Fruit fly (Drosophila melanogaster) S2 (cell line): ENCODE data around the gene aurB.

ENCODE experiments used
- CG8478 ChIP-seq: fragments of >200 bp; optimal IDR thresholded peaks from 2 replicates; lab custom pipeline; 2018
- CTCF ChIP-seq, 2 experiments: fragments of >200 bp; optimal IDR thresholded peaks; 2 replicates each; lab custom pipeline; 2018

The aurB gene

DNA sequence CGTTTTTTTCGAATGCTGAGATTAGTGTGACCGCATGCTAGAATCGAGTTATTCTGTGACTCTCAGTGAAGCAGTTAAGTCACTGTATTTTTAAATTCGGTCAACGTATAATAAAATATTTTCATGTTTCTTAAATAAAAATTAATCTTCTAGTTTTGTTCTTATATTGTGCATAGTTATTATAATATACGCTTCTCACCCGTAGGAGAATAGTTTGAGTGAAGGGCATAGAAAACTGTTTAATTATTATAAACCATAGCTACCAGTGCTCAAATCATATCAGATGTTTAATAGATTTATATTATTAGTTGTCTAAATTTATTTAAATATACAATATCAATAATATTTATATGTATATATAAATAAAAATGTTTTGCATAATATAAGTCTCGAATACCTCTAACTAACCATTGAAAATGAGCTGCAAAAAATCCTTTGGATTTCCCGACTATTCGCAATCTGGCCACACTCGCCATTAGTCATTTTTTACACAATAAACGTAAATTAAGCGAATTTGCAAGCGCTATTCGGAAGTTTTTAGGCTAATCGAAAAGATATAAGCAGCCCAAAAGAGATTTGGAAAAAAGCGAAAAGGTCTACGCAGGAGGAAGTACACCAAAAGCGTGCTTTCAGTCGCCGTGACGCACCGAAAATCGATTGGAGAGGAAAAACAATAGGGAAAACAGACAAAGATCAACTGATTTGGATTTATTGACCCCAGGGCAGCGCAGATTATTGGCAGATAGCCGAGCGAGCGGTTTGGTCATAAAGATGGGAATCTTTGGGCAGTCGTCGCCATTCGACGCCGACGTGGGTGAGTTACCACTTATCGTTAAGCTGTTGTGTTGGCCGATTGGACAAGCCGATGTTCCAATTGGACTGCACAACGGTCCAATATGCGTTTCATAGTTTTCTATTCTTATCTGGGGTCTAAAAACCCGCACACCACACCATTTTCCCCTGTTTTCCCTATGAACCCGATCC, at the start of gene aurB, which contains the start of gene Stam:
TSS of gene aurB (minus strand) at position 31 of the 984 bp plus-strand sequence.
TSS of gene Stam (plus strand) at position 473 of the 984 bp plus-strand sequence.
- TF ChIP-seq CTCF (optimal IDR thresholded peaks at IDR 0.05; lab: Kevin White, UChicago) (no peak), CG8478 (lab: Kevin White, UChicago) (no peak)

dm6 chr2L:10901685-10902084, 43.8 kb upstream of the aurB start, which contains the start of gene CG14070:
CG14070 (minus strand) TSS chr2L:10901785.
- no peak for TF ChIP-seq CG8478 (lab: Kevin White, UChicago)
- no peak for TF ChIP-seq CTCF (optimal IDR thresholded peaks at IDR 0.05; lab: Kevin White, UChicago)

- no peak for TF ChIP-seq CG8478 (lab: Kevin White, UChicago)
- TF ChIP-seq CTCF (optimal IDR thresholded peaks at IDR 0.05; lab: Kevin White, UChicago) = no peak
These were observed 30.9 kb upstream of the aurB start, which contains the start of gene CG14071 for dm6 chr2L:10888827-10889226. CG14071 (minus strand) TSS chr2L:10888927.

- no peak for TF ChIP-seq CTCF (optimal IDR thresholded peaks at IDR 0.05; lab: Kevin White, UChicago)
- TF ChIP-seq CG8478 (lab: Kevin White, UChicago) = no peak
These were observed 12.0 kb upstream of the aurB start, which contains the start of gene CG12517 for dm6 chr2L:10869867-10870266. CG12517 (plus strand) TSS chr2L:10870167.

DNA sequence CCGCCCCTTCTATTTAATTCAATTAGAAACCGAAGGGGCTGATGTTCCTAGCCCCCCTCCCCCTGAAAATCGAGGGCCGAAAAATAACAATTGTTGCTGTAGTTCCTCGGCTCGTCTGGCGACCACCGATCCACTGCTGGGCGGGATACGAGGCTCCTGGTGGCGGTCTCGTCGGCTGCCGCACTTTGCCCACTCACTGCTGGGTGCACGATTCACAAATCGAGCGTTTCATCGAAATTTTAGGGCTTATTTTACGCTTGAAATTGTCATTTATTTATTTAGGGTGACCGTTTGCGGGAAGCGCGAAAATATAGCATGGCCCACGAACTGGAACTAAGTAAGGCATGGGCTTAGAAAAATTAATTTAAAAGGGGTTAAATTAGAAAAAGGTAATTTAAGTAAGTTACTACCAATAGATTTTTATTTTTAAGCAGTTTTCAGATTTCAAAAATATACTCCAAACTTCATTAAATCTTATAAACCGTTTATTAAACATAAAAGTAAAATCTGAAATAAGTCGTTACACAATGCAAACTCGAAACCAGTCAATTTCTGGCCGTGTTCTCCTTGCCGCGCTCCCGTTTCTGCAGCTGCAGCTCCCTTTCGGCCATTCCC, 1.5 kb downstream of the aurB start, which contains the start of gene Dnz1:
TSS of gene Dnz1 (minus strand) at position 317 of the 615 bp plus-strand sequence.
- TF ChIP-seq CTCF (optimal IDR thresholded peaks at IDR 0.05; lab: Kevin White, UChicago) = no peak
- TF ChIP-seq CG8478 (lab: Kevin White, UChicago) = no peak

dm6 chr2L:10851336-10851862, 6.5 kb downstream of the aurB start:
- no peak for TF ChIP-seq CTCF (optimal IDR thresholded peaks at IDR 0.05; lab: Kevin White, UChicago)
- TF ChIP-seq CG8478 (lab: Kevin White, UChicago) = no peak

DNA sequence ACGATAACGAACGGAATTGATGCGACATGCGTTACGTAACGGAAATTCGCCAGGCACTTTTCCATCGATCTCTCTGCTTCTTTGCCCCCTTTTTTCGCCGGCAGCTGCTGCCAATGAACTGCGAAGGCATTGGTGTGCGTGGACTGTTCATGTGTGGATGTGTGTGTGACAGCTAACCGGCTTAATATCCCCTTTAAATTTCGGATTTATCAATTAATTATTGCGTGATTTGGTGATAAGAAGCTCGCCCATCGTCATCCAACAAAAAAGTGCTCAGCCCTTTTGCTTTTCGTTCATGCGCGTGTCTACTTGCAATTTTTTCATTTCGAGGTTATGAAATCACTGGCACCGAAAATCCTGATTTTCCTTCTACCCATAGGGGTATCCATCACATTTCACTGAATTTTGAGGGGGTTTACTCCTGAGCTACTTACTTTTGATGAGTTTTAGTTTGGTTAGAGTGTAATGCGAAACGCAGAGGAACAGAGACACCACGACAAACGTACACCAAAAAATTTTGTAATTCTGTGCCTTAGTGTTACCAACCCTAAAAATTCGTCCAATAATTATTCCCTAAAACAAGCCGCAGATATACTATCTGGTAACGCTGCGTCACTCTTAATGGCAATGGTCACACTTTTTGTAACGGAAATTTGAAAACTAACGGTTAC, 7.4 kb downstream of the aurB start, which contains the start of gene porin:
TSS of gene porin (minus strand) at position 529 of the 671 bp plus-strand sequence.
- TF ChIP-seq CG8478 (lab: Kevin White, UChicago) = no peak
- TF ChIP-seq CTCF (optimal IDR thresholded peaks at IDR 0.05; lab: Kevin White, UChicago) = peak in 1 of 2 experiments; percentile 43

- TF ChIP-seq CTCF (optimal IDR thresholded peaks at IDR 0.05; lab: Kevin White, UChicago) (no peak), CG8478 (lab: Kevin White, UChicago) (no peak)
These were observed 8.2 kb downstream of the aurB start, which contains the start of gene SmydA-3 for dm6 chr2L:10849511-10850191. SmydA-3 (plus strand) TSS chr2L:10850141.

dm6 chr2L:10846944-10847343, 10.9 kb downstream of the aurB start, which contains the start of gene Porin2:
Porin2 (minus strand) TSS chr2L:10847044.
- TF ChIP-seq CG8478 (lab: Kevin White, UChicago) (no peak), CTCF (optimal IDR thresholded peaks at IDR 0.05; lab: Kevin White, UChicago) (no peak)

DNA sequence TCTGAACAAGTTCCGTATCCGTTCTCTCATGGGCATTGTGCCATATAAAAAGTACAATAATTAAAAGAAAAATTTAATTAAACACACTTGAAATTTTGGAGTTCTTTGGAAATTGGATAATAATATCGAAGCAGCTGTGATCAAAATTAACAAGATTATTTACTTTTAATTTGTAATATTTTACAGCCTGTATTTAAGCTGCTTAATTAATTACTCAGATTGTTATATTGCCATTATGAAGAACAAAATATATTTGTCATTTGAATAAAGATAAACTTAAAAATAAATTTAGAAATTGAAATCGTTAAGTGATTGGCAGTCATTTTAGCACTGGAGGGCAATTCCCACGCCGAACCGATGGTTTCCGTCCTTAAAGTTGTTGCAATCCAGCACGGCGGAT, 12.3 kb downstream of the aurB start, which contains the start of the genes CG17139 and CG17140:
TSS of gene CG17139 (minus strand) at position 101 of the 400 bp plus-strand sequence.
TSS of gene CG17140 (minus strand) at position 101 of the 400 bp plus-strand sequence.
- TF ChIP-seq CG8478 (lab: Kevin White, UChicago) (no peak), CTCF (optimal IDR thresholded peaks at IDR 0.05; lab: Kevin White, UChicago) (no peak)

DNA sequence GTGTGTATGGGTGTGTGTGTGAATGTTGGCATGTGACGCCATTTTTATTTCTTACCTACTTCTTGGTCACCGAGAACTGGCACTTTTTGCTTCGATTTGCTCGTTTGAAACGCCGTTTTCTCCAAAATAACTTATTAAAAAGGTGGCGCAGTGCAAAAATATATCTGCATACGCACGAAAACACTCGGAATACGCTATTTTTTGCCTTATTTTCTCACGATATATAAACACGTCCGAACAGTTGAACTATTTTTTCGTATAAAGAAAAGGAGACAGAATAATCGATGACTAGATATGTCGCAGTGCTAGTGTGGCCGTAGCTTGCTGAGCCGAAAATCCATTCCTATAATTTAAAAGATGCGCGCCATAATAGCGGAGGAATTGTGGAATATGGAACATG, 15.6 kb downstream of the aurB start, which contains the start of gene CG6700:
TSS of gene CG6700 (minus strand) at position 272 of the 400 bp plus-strand sequence.
- TF ChIP-seq CG8478 (lab: Kevin White, UChicago) (no peak), CTCF (optimal IDR thresholded peaks at IDR 0.05; lab: Kevin White, UChicago) (peak; percentile 12 to 19)

dm6 chr2L:10841619-10842018, 16.3 kb downstream of the aurB start:
- TF ChIP-seq CG8478 (lab: Kevin White, UChicago) (no peak), CTCF (optimal IDR thresholded peaks at IDR 0.05; lab: Kevin White, UChicago) (no peak)

DNA sequence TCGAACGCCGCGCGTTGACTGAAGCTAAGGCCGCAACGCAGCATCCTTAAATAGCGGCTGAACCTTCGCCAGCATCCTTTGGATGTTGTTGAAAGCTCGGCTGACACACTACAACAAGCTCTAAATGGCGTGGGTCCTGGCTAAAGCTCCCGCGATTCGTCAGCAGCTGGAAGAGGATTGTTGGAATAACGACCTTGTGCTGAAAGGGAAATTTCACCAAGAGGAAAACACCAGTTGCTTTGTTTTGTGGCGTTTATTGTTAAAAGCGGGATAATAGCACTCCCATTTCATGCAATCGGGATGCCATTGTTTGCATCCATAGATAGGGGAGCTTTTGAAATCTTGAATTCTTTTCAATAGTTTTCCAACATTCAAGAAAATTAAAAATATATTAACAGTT, 20.4 kb downstream of the aurB start, which contains the start of gene Nos:
TSS of gene Nos (minus strand) at position 21 of the 400 bp plus-strand sequence.
- no peak for TF ChIP-seq CTCF (optimal IDR thresholded peaks at IDR 0.05; lab: Kevin White, UChicago)
- TF ChIP-seq CG8478 (lab: Kevin White, UChicago) = no peak
